Fruit fly (Drosophila melanogaster) whole organism, embryonic: Measurements from ENCODE around the gene CG15418.

Experiments
- CG10274 ChIP-seq: fragments of 200-800 bp; sonication (Bioruptor generic); optimal IDR thresholded peaks from 3 replicates; lab custom pipeline; 2017; ENCODE audit warnings: missing biosample characterization, mild to moderate bottlenecking, missing genetic modification characterization
- CG10543 ChIP-seq: fragments of 200-800 bp; sonication (Bioruptor generic); optimal IDR thresholded peaks from 3 replicates; lab custom pipeline; 2017; ENCODE audit warnings: missing biosample characterization, mild to moderate bottlenecking, missing genetic modification characterization, moderate library complexity
- CG11093 ChIP-seq: fragments of 200-800 bp; sonication (Bioruptor generic); IDR thresholded peaks from 3 replicates; pipeline ENCODE4 v1.3.6; 2022; ENCODE audit warnings: missing biosample characterization, missing genetic modification characterization
- CG11560 ChIP-seq: fragments of 200-800 bp; sonication (Bioruptor generic); IDR thresholded peaks from 3 replicates; pipeline ENCODE4 v1.3.6; 2022; ENCODE audit warnings: missing biosample characterization, missing genetic modification characterization
- CG12071 ChIP-seq: fragments of 200-800 bp; sonication (Bioruptor generic); optimal IDR thresholded peaks from 3 replicates; lab custom pipeline; 2018; ENCODE audit warnings: missing biosample characterization, mild to moderate bottlenecking, missing genetic modification characterization
- CG12236 ChIP-seq: fragments of 200-800 bp; sonication (Bioruptor generic); optimal IDR thresholded peaks from 2 replicates; lab custom pipeline; 2016; ENCODE audit warnings: missing biosample characterization, missing genetic modification characterization
- CG13287 ChIP-seq: fragments of 200-800 bp; sonication (Bioruptor generic); IDR thresholded peaks from 2 replicates; pipeline ENCODE4 v1.3.6; 2022; ENCODE audit warnings: missing biosample characterization, missing genetic modification characterization; ENCODE audit not compliant: partially characterized antibody
- CG14014 ChIP-seq: fragments of 200-800 bp; sonication (Bioruptor generic); IDR thresholded peaks from 2 replicates; pipeline ENCODE4 v1.3.6; 2022; ENCODE audit warnings: missing biosample characterization, missing genetic modification characterization
- CG15696 ChIP-seq: fragments of 200-800 bp; sonication (Bioruptor generic); optimal IDR thresholded peaks from 2 replicates; lab custom pipeline; 2019; ENCODE audit warnings: missing biosample characterization, mild to moderate bottlenecking, missing genetic modification characterization, moderate library complexity
- CG1603 ChIP-seq: fragments of 200-800 bp; sonication (Bioruptor generic); optimal IDR thresholded peaks from 2 replicates; lab custom pipeline; 2019; ENCODE audit warnings: missing biosample characterization, mild to moderate bottlenecking, missing genetic modification characterization, moderate library complexity
- CG16863 ChIP-seq: fragments of 200-800 bp; sonication (Bioruptor generic); optimal IDR thresholded peaks from 3 replicates; lab custom pipeline; 2016; ENCODE audit warnings: missing biosample characterization, missing genetic modification characterization
- CG17829 ChIP-seq: fragments of 200-800 bp; optimal IDR thresholded peaks from 2 replicates; lab custom pipeline; 2019; ENCODE audit warnings: missing biosample characterization, mild to moderate bottlenecking, missing genetic modification characterization, moderate library complexity
- CG1792 ChIP-seq: fragments of 200-800 bp; sonication (Bioruptor generic); optimal IDR thresholded peaks from 2 replicates; lab custom pipeline; 2016; ENCODE audit warnings: missing biosample characterization, missing genetic modification characterization
- CG2120 ChIP-seq: fragments of 200-800 bp; sonication (Bioruptor generic); optimal IDR thresholded peaks from 3 replicates; lab custom pipeline; 2016; ENCODE audit warnings: missing biosample characterization, missing genetic modification characterization
- CG2889 ChIP-seq: fragments of 200-800 bp; sonication (Bioruptor generic); IDR thresholded peaks from 3 replicates; pipeline ENCODE4 v1.3.6; 2022; ENCODE audit warnings: missing biosample characterization, missing genetic modification characterization
- CG3065 ChIP-seq: fragments of 200-800 bp; sonication (Bioruptor generic); optimal IDR thresholded peaks from 2 replicates; lab custom pipeline; 2016; ENCODE audit warnings: missing biosample characterization, missing genetic modification characterization
- CG31441 ChIP-seq: fragments of 200-800 bp; sonication (Bioruptor generic); IDR thresholded peaks from 2 replicates; pipeline ENCODE4 v1.3.6; 2022; ENCODE audit warnings: missing biosample characterization, missing genetic modification characterization
- CG3407 ChIP-seq: fragments of 200-800 bp; sonication (Bioruptor generic); optimal IDR thresholded peaks from 2 replicates; lab custom pipeline; 2018; ENCODE audit warnings: missing biosample characterization, mild to moderate bottlenecking, missing genetic modification characterization
- CG5245 ChIP-seq: fragments of 200-800 bp; sonication (Bioruptor generic); optimal IDR thresholded peaks from 3 replicates; lab custom pipeline; 2016; ENCODE audit warnings: missing biosample characterization, missing genetic modification characterization
- CG6813 ChIP-seq: fragments of 200-800 bp; sonication (Bioruptor generic); optimal IDR thresholded peaks from 2 replicates; lab custom pipeline; 2017; ENCODE audit warnings: missing biosample characterization, missing genetic modification characterization, mild to moderate bottlenecking, moderate library complexity, missing genetic modification reagents
- CG7372 ChIP-seq: fragments of 200-800 bp; sonication (Bioruptor generic); IDR thresholded peaks from 2 replicates; pipeline ENCODE4 v1.3.6; 2022; ENCODE audit warnings: missing biosample characterization, missing genetic modification characterization
- CHES-1-like ChIP-seq: fragments of 200-800 bp; sonication (Bioruptor generic); optimal IDR thresholded peaks from 2 replicates; lab custom pipeline; 2016; ENCODE audit warnings: missing biosample characterization, missing genetic modification characterization
- CTCF ChIP-seq: fragments of 200-800 bp; sonication (Bioruptor generic); optimal IDR thresholded peaks from 2 replicates; lab custom pipeline; 2017; ENCODE audit warnings: missing biosample characterization, mild to moderate bottlenecking, missing genetic modification characterization, moderate library complexity
- Eip74EF ChIP-seq, 2 experiments: fragments of 200-800 bp in 1 of 2; fragments of >200 bp in 1 of 2; sonication (Bioruptor generic) in 1 of 2; optimal IDR thresholded peaks; 2 replicates each; lab custom pipeline; 2017 to 2019; ENCODE audit warnings: missing biosample characterization in 2 of 2, missing genetic modification characterization in 2 of 2, mild to moderate bottlenecking in 1 of 2, moderate library complexity in 1 of 2
- Hr78 ChIP-seq, 2 experiments: fragments of 200-800 bp in 1 of 2; fragments of >200 bp in 1 of 2; sonication (Bioruptor generic) in 1 of 2; optimal IDR thresholded peaks; 2 replicates each; lab custom pipeline; 2017 to 2019; ENCODE audit warnings: missing biosample characterization in 2 of 2, missing genetic modification characterization in 2 of 2, mild to moderate bottlenecking in 1 of 2, moderate library complexity in 1 of 2
- NC2α ChIP-seq: fragments of 200-800 bp; sonication (Bioruptor generic); optimal IDR thresholded peaks from 2 replicates; lab custom pipeline; 2016; ENCODE audit warnings: missing biosample characterization, missing genetic modification characterization
- NK7.1 ChIP-seq: fragments of 200-800 bp; sonication (Bioruptor generic); optimal IDR thresholded peaks from 3 replicates; lab custom pipeline; 2016; ENCODE audit warnings: missing biosample characterization, missing genetic modification characterization
- Optix ChIP-seq: fragments of 200-800 bp; sonication (Bioruptor generic); IDR thresholded peaks from 3 replicates; pipeline ENCODE4 v1.3.6; 2022; ENCODE audit warnings: missing biosample characterization, missing genetic modification characterization
- Pdp1 ChIP-seq, 2 experiments: fragments of 200-800 bp; sonication (Bioruptor generic); optimal IDR thresholded peaks; 3 replicates each; lab custom pipeline; 2016; ENCODE audit warnings: missing biosample characterization in 2 of 2, missing genetic modification characterization in 2 of 2, mild to moderate bottlenecking in 1 of 2, moderate library complexity in 1 of 2
- abd-A ChIP-seq: fragments of 200-800 bp; sonication (Bioruptor generic); optimal IDR thresholded peaks from 3 replicates; lab custom pipeline; 2019; ENCODE audit warnings: missing biosample characterization, mild to moderate bottlenecking, missing genetic modification characterization, moderate library complexity
- ac ChIP-seq: fragments of 200-800 bp; sonication (Bioruptor generic); optimal IDR thresholded peaks from 3 replicates; lab custom pipeline; 2017; ENCODE audit warnings: missing biosample characterization, mild to moderate bottlenecking, missing genetic modification characterization
- br ChIP-seq: fragments of >200 bp; optimal IDR thresholded peaks from 2 replicates; lab custom pipeline; 2017
- chinmo ChIP-seq: fragments of 200-800 bp; sonication (Bioruptor generic); IDR thresholded peaks from 4 replicates; pipeline ENCODE4 v1.3.6; 2022; ENCODE audit warnings: missing biosample characterization, missing genetic modification characterization; ENCODE audit not compliant: partially characterized antibody
- ci ChIP-seq: fragments of 200-800 bp; sonication (Bioruptor generic); IDR thresholded peaks from 3 replicates; pipeline ENCODE4 v1.3.6; 2022; ENCODE audit warnings: missing biosample characterization, missing genetic modification characterization
- esg ChIP-seq: fragments of 200-800 bp; sonication (Bioruptor generic); conservative IDR thresholded peaks from 2 replicates; pipeline ENCODE4 v1.3.6; 2022; ENCODE audit warnings: missing biosample characterization, missing genetic modification characterization
- exex ChIP-seq: fragments of 200-800 bp; sonication (Bioruptor generic); optimal IDR thresholded peaks from 4 replicates; lab custom pipeline; 2018; ENCODE audit warnings: missing biosample characterization, mild to moderate bottlenecking, missing genetic modification characterization, moderate library complexity
- fd3F ChIP-seq: fragments of 200-800 bp; sonication (Bioruptor generic); optimal IDR thresholded peaks from 2 replicates; lab custom pipeline; 2018; ENCODE audit warnings: missing biosample characterization, mild to moderate bottlenecking, missing genetic modification characterization, moderate library complexity
- fd64A ChIP-seq: fragments of 200-800 bp; sonication (Bioruptor generic); optimal IDR thresholded peaks from 3 replicates; lab custom pipeline; 2018; ENCODE audit warnings: missing biosample characterization, mild to moderate bottlenecking, missing genetic modification characterization
- ftz-f1 ChIP-seq: fragments of 200-800 bp; sonication (Bioruptor generic); optimal IDR thresholded peaks from 2 replicates; lab custom pipeline; 2016; ENCODE audit warnings: missing biosample characterization, missing genetic modification characterization
- fu2 ChIP-seq: fragments of 200-800 bp; sonication (Bioruptor generic); optimal IDR thresholded peaks from 2 replicates; lab custom pipeline; 2016; ENCODE audit warnings: missing biosample characterization, missing genetic modification characterization
- gfzf ChIP-seq: fragments of 200-800 bp; sonication (Bioruptor generic); optimal IDR thresholded peaks from 2 replicates; lab custom pipeline; 2016; ENCODE audit warnings: missing biosample characterization, mild to moderate bottlenecking, missing genetic modification characterization, moderate library complexity
- h ChIP-seq: fragments of >200 bp; optimal IDR thresholded peaks from 2 replicates; lab custom pipeline; 2017
- nerfin-1 ChIP-seq: fragments of 200-800 bp; sonication (Bioruptor generic); optimal IDR thresholded peaks from 3 replicates; lab custom pipeline; 2019; ENCODE audit warnings: missing biosample characterization, mild to moderate bottlenecking, missing genetic modification characterization, moderate library complexity
- nom ChIP-seq: fragments of 200-800 bp; sonication (Bioruptor generic); optimal IDR thresholded peaks from 2 replicates; lab custom pipeline; 2017; ENCODE audit warnings: missing biosample characterization, missing genetic modification characterization, mild to moderate bottlenecking, moderate library complexity, missing genetic modification reagents
- p53 ChIP-seq: fragments of 200-800 bp; sonication (Bioruptor generic); optimal IDR thresholded peaks from 2 replicates; lab custom pipeline; 2016; ENCODE audit warnings: missing biosample characterization, missing genetic modification characterization
- sens ChIP-seq: fragments of 200-800 bp; sonication (Bioruptor generic); peaks from one replicate; lab custom pipeline; 2016; ENCODE audit warnings: missing biosample characterization, missing genetic modification characterization
- shn ChIP-seq: fragments of 200-800 bp; sonication (Bioruptor generic); optimal IDR thresholded peaks from 3 replicates; lab custom pipeline; 2016; ENCODE audit warnings: missing biosample characterization, missing genetic modification characterization
- slp2 ChIP-seq: fragments of 200-800 bp; sonication (Bioruptor generic); optimal IDR thresholded peaks from 2 replicates; lab custom pipeline; 2016; ENCODE audit warnings: missing biosample characterization, missing genetic modification characterization
- sr ChIP-seq: fragments of 200-800 bp; sonication (Bioruptor generic); IDR thresholded peaks from 3 replicates; pipeline ENCODE4 v1.3.6; 2022; ENCODE audit warnings: missing biosample characterization, missing genetic modification characterization
- tx ChIP-seq: fragments of 200-800 bp; sonication (Bioruptor generic); optimal IDR thresholded peaks from 2 replicates; lab custom pipeline; 2016; ENCODE audit warnings: missing biosample characterization, missing genetic modification characterization
- unc-4 ChIP-seq: fragments of 200-800 bp; sonication (Bioruptor generic); IDR thresholded peaks from 2 replicates; pipeline ENCODE4 v1.3.6; 2022; ENCODE audit warnings: missing biosample characterization, missing genetic modification characterization; ENCODE audit not compliant: partially characterized antibody

CG15418 gene

DNA sequence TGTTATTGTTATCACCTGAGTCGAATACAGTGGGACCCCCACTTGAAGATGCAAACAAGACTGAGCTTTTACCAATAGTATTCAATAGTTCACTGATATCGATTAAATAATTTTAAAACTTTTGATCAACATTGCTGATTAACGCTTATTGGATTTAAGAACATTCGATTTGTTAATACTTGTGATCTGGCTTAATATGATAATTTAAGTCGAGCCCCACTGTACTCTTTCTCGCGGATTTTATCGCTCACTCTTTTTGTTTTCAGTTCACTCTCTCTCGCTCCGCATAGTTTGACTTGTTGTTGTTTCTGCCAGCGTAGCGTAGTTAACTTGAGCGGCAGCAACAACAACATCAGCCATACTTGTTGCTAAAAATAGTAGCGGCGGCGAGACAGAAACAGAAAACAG is 34.2 kb upstream of the CG15418 start (continued):
- TF ChIP-seq CG7372 (peak; percentile 97), NC2α (GFP tag; lab: Kevin White, UChicago) (peak; percentile 96), Optix (GFP tag; lab: Robert Waterston, UW) (peak; percentile 97), Eip74EF (GFP tag; optimal IDR thresholded peaks at IDR 0.05; lab: Kevin White, UChicago) (peak in 1 of 2 experiments; percentile 98), br (no peak), h (lab: Kevin White, UChicago) (no peak), fd64A (GFP tag; lab: Kevin White, UChicago) (peak; percentile 98), CG10274 (GFP tag; lab: Kevin White, UChicago) (peak; percentile 92), CG3065 (GFP tag; lab: Kevin White, UChicago) (peak; percentile 96), shn (GFP tag; lab: Kevin White, UChicago) (peak; percentile 97), NK7.1 (GFP tag; lab: Kevin White, UChicago) (peak; percentile 97), CG17829 (tag; lab: Kevin White, UChicago) (peak; percentile 99), CTCF (GFP tag; lab: Kevin White, UChicago) (peak; percentile 71), CG12236 (peak; percentile 97), fu2 (GFP tag; lab: Kevin White, UChicago) (peak; percentile 98), esg (GFP tag; lab: Robert Waterston, UW) (peak; percentile 97), sr (GFP tag; lab: Robert Waterston, UW) (peak; percentile 86), unc-4 (GFP tag; lab: Robert Waterston, UW) (peak; percentile 31; the same call in 1 of the 2 replicates), slp2 (GFP tag; lab: Kevin White, UChicago) (peak; percentile 97), CG16863 (peak; percentile 98), ftz-f1 (GFP tag; lab: Kevin White, UChicago) (peak; percentile 79), CG31441 (GFP tag; lab: Robert Waterston, UW) (peak; percentile 95), fd3F (GFP tag; lab: Kevin White, UChicago) (peak; percentile 96), ac (GFP tag; lab: Kevin White, UChicago) (peak; percentile 97), CG2120 (peak; percentile 99), CG14014 (GFP tag; lab: Robert Waterston, UW) (peak; percentile 98), gfzf (GFP tag; lab: Kevin White, UChicago) (peak; percentile 22), CG12071 (GFP tag; lab: Kevin White, UChicago) (peak; percentile 99), sens (GFP tag; lab: Kevin White, UChicago) (peak; percentile 100), CG15696 (tag; lab: Kevin White, UChicago) (peak; percentile 96), CG5245 (peak; percentile 98), CG11093 (GFP tag; lab: Robert Waterston, UW) (peak; percentile 96), Pdp1 (GFP tag; optimal IDR thresholded peaks at IDR 0.05; lab: Kevin White, UChicago) (peak; percentile 97 to 98), CG10543 (GFP tag; lab: Kevin White, UChicago) (peak; percentile 99), CG6813 (GFP tag; lab: Kevin White, UChicago) (peak; percentile 98), Hr78 (GFP tag; optimal IDR thresholded peaks at IDR 0.05; lab: Kevin White, UChicago) (peak in 1 of 2 experiments; percentile 93), chinmo (GFP tag; lab: Robert Waterston, UW) (peak; percentile 74; the same call in 1 of the 4 replicates), CHES-1-like (GFP tag; lab: Kevin White, UChicago) (peak; percentile 98), exex (tag; lab: Kevin White, UChicago) (peak; percentile 93), p53 (peak; percentile 94), abd-A (tag; lab: Kevin White, UChicago) (peak; percentile 96), CG13287 (GFP tag; lab: Robert Waterston, UW) (peak; percentile 35), nerfin-1 (peak; percentile 98), ci (GFP tag; lab: Robert Waterston, UW) (peak; percentile 99), tx (GFP tag; lab: Kevin White, UChicago) (peak; percentile 98), CG1792 (peak; percentile 96), CG1603 (tag; lab: Kevin White, UChicago) (peak; percentile 98), CG11560 (tag; lab: Robert Waterston, UW) (peak; percentile 88), nom (GFP tag; lab: Kevin White, UChicago) (peak; percentile 95), CG3407 (GFP tag; lab: Kevin White, UChicago) (peak; percentile 97), CG2889 (GFP tag; lab: Robert Waterston, UW) (peak; percentile 95)
